Fruit fly (Drosophila melanogaster): ENCODE results near the gene bsk.

- TF ChIP-seq Dll (optimal IDR thresholded peaks at IDR 0.05) (no peak), pan (optimal IDR thresholded peaks at IDR 0.05) (no peak), psq (optimal IDR thresholded peaks at IDR 0.05) (no peak)
These were observed 19.2 kb downstream of the bsk start for dm6 chr2L:10231092-10231494.

Measured in whole organism.